Worm (Caenorhabditis elegans): ENCODE data around the gene exos-9.
A peak's percentile ranks its signal among the peaks of the same experiment; 100 is the strongest.

DNA sequence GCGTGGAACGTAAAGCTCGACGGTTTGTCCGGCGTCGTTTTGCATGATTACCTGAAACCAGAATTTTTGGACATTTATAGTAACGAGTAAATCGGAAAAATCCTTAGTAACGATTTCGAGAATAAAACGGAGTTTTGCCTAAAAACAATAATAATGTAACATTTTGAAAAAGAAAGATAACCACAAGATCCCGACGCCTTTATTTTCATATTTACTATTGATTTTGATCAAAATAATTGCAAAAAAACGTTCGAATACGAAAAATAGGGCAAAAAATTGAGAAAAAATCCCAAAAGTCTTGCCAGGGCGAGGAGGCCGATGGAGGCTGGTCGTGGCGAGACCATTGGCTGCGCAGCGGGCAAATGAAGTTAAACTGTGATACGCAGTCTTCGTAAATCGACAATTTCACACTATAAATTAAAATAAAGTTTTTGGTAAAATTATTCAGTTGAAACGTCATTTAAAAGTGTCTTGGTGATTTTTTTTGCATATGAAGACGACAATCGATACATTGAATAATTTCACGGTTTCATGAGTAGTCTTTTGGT, 8.2 kb downstream of the exos-9 start, which contains the start of gene rps-21:
- peak; percentile 22 for TF ChIP-seq madf-10 (tag; optimal IDR thresholded peaks at IDR 0.05)
- TF ChIP-seq mel-28 (tag; optimal IDR thresholded peaks at IDR 0.05; ENCODE audit: borderline replicate concordance): no peak
- TF ChIP-seq nfya-1 (tag; optimal IDR thresholded peaks at IDR 0.05; ENCODE audit: borderline replicate concordance, insufficient read depth): no peak
- no peak for TF ChIP-seq unc-130 (GFP tag; optimal IDR thresholded peaks at IDR 0.05)
